Worm (Caenorhabditis elegans) whole organism, L4/young adult: Measurements from ENCODE around the gene vha-4.
A peak's percentile ranks its signal among the peaks of the same experiment; 100 is the strongest.

Source experiments
- W03F9.2 ChIP-seq: fragments of 150-350 bp; optimal IDR thresholded peaks from 2 replicates; lab custom pipeline; 2014; ENCODE audit warnings: missing biosample characterization, missing genetic modification characterization
- him-1 ChIP-seq: sonication (generic microtip); optimal IDR thresholded peaks from 2 replicates; lab custom pipeline; 2016; ENCODE audit warnings: missing genotype, missing genetic modification reagents, missing genetic modification characterization, missing compliant biosample characterization

DNA sequence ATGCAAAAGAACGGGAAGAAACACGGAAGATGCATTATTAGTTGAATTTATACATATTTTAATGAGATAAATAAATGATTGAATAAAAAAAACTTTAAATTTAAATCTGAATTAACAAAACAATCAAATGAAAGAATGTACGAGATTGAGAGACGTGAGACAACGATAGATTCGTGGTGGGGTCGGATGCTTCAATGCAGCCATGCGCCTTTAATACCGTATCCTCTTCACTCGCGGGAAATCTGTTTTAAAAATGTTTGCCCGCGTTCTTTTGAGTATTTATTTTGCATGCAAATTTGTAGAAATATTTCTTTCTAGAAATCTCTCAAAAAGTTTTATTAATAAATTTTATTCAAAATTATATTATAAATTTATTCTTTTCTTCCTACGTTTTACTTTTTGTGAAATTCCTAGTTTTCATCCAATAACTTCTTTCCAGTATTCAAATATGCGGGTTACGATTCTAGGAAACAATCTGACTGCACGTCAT is 1.3 kb upstream of the vha-4 start, which contains the start of gene perm-1:
- TF ChIP-seq him-1 (tag; lab: Kevin White, UChicago) (no peak), W03F9.2 (tag; lab: Kevin White, UChicago) (peak; percentile 73)
